Fruit fly (Drosophila melanogaster) whole organism, embryonic: Measurements from ENCODE around the gene Kr-h1.
A peak's percentile ranks its signal among the peaks of the same experiment; 100 is the strongest.

Source experiments
- Ada2b ChIP-seq: fragments of 200-800 bp; sonication (Bioruptor generic); IDR thresholded peaks from 2 replicates; pipeline ENCODE4 v1.3.6; 2022; ENCODE audit warnings: missing biosample characterization, missing genetic modification characterization
- Adf1 ChIP-seq: fragments of 200-800 bp; sonication (Bioruptor generic); IDR thresholded peaks from 2 replicates; pipeline ENCODE4 v1.3.6; 2022; ENCODE audit warnings: missing biosample characterization, missing genetic modification characterization
- Bgb ChIP-seq: fragments of 200-800 bp; sonication (Bioruptor generic); IDR thresholded peaks from 2 replicates; pipeline ENCODE4 v1.3.6; 2022; ENCODE audit warnings: missing biosample characterization, missing genetic modification characterization; ENCODE audit not compliant: partially characterized antibody
- CG10209 ChIP-seq: fragments of 200-800 bp; sonication (Bioruptor generic); optimal IDR thresholded peaks from 3 replicates; lab custom pipeline; 2017; ENCODE audit warnings: missing biosample characterization, mild to moderate bottlenecking, missing genetic modification characterization, missing genetic modification reagents
- CG10321 ChIP-seq: fragments of 200-800 bp; sonication (Bioruptor generic); IDR thresholded peaks from 2 replicates; pipeline ENCODE4 v1.3.6; 2022; ENCODE audit warnings: missing biosample characterization, missing genetic modification characterization
- CG11560 ChIP-seq: fragments of 200-800 bp; sonication (Bioruptor generic); IDR thresholded peaks from 3 replicates; pipeline ENCODE4 v1.3.6; 2022; ENCODE audit warnings: missing biosample characterization, missing genetic modification characterization
- CG11695 ChIP-seq: fragments of 200-800 bp; sonication (Bioruptor generic); IDR thresholded peaks from 3 replicates; pipeline ENCODE4 v1.3.6; 2022; ENCODE audit warnings: missing biosample characterization, missing genetic modification characterization
- CG12104 ChIP-seq: fragments of 200-800 bp; sonication (Bioruptor generic); optimal IDR thresholded peaks from 3 replicates; lab custom pipeline; 2016; ENCODE audit warnings: missing biosample characterization, missing genetic modification characterization
- CG12659 ChIP-seq: fragments of 200-800 bp; sonication (Bioruptor generic); optimal IDR thresholded peaks from 3 replicates; lab custom pipeline; 2017; ENCODE audit warnings: mild to moderate bottlenecking, missing biosample characterization, missing genetic modification reagents, missing genetic modification characterization
- CG12942 ChIP-seq: fragments of 200-800 bp; sonication (Bioruptor generic); optimal IDR thresholded peaks from 3 replicates; lab custom pipeline; 2016; ENCODE audit warnings: missing biosample characterization, missing genetic modification characterization
- CG13424 ChIP-seq: fragments of 200-800 bp; sonication (Bioruptor generic); optimal IDR thresholded peaks from 2 replicates; lab custom pipeline; 2019; ENCODE audit warnings: missing biosample characterization, mild to moderate bottlenecking, missing genetic modification characterization, moderate library complexity
- CG13624 ChIP-seq: fragments of 200-800 bp; sonication (Bioruptor generic); optimal IDR thresholded peaks from 2 replicates; lab custom pipeline; 2016; ENCODE audit warnings: missing biosample characterization, missing genetic modification characterization
- CG14441 ChIP-seq: fragments of 200-800 bp; sonication (Bioruptor generic); IDR thresholded peaks from 2 replicates; pipeline ENCODE4 v1.3.6; 2022; ENCODE audit warnings: missing biosample characterization, missing genetic modification characterization
- CG15269 ChIP-seq: fragments of 200-800 bp; sonication (Bioruptor generic); optimal IDR thresholded peaks from 2 replicates; lab custom pipeline; 2018; ENCODE audit warnings: missing biosample characterization, mild to moderate bottlenecking, missing genetic modification characterization, moderate library complexity
- CG30020 ChIP-seq: fragments of 200-800 bp; optimal IDR thresholded peaks from 2 replicates; lab custom pipeline; 2019; ENCODE audit warnings: missing biosample characterization, mild to moderate bottlenecking, missing genetic modification characterization, moderate library complexity
- CG3847 ChIP-seq: fragments of 200-800 bp; sonication (Bioruptor generic); IDR thresholded peaks from 2 replicates; pipeline ENCODE4 v1.3.6; 2022; ENCODE audit warnings: missing biosample characterization, missing genetic modification characterization
- CG4854 ChIP-seq: fragments of 200-800 bp; sonication (Bioruptor generic); optimal IDR thresholded peaks from 2 replicates; lab custom pipeline; 2016; ENCODE audit warnings: missing biosample characterization, missing genetic modification characterization, inconsistent platforms
- CG5180 ChIP-seq: fragments of 200-800 bp; sonication (Bioruptor generic); optimal IDR thresholded peaks from 3 replicates; lab custom pipeline; 2017; ENCODE audit warnings: missing biosample characterization, missing genetic modification characterization, mild to moderate bottlenecking, moderate library complexity, missing genetic modification reagents
- CG6765 ChIP-seq: fragments of 200-800 bp; sonication (Bioruptor generic); optimal IDR thresholded peaks from 3 replicates; lab custom pipeline; 2017; ENCODE audit warnings: missing biosample characterization, mild to moderate bottlenecking, missing genetic modification characterization
- CG9817 ChIP-seq: fragments of 200-800 bp; sonication (Bioruptor generic); optimal IDR thresholded peaks from 2 replicates; lab custom pipeline; 2018; ENCODE audit warnings: missing biosample characterization, mild to moderate bottlenecking, missing genetic modification characterization, moderate library complexity
- D19A ChIP-seq: fragments of 200-800 bp; optimal IDR thresholded peaks from 3 replicates; lab custom pipeline; 2019; ENCODE audit warnings: missing biosample characterization, mild to moderate bottlenecking, missing genetic modification characterization, moderate library complexity
- Dad ChIP-seq: fragments of 200-800 bp; sonication (Bioruptor generic); optimal IDR thresholded peaks from 3 replicates; lab custom pipeline; 2016; ENCODE audit warnings: missing biosample characterization, missing genetic modification characterization
- Dp ChIP-seq: fragments of 200-800 bp; sonication (Bioruptor generic); optimal IDR thresholded peaks from 2 replicates; lab custom pipeline; 2018; ENCODE audit warnings: missing biosample characterization, mild to moderate bottlenecking, missing genetic modification characterization, moderate library complexity
- Ets65A ChIP-seq: fragments of 200-800 bp; sonication (Bioruptor generic); peaks from one replicate; lab custom pipeline; 2016; ENCODE audit warnings: missing biosample characterization, missing genetic modification characterization
- Hr39 ChIP-seq: fragments of >200 bp; optimal IDR thresholded peaks from 2 replicates; lab custom pipeline; 2017
- Jarid2 ChIP-seq: fragments of 200-800 bp; sonication (Bioruptor generic); optimal IDR thresholded peaks from 3 replicates; lab custom pipeline; 2017; ENCODE audit warnings: mild to moderate bottlenecking, missing biosample characterization, missing genetic modification reagents, missing genetic modification characterization
- Lhr ChIP-seq: fragments of 200-800 bp; sonication (Bioruptor generic); optimal IDR thresholded peaks from 3 replicates; lab custom pipeline; 2017; ENCODE audit warnings: mild to moderate bottlenecking, missing biosample characterization, missing genetic modification reagents, missing genetic modification characterization
- MESR4 ChIP-seq: fragments of 200-800 bp; sonication (Bioruptor generic); optimal IDR thresholded peaks from 2 replicates; lab custom pipeline; 2018; ENCODE audit warnings: missing biosample characterization, mild to moderate bottlenecking, missing genetic modification characterization, moderate library complexity
- Meics ChIP-seq: fragments of 200-800 bp; sonication (Bioruptor generic); optimal IDR thresholded peaks from 2 replicates; lab custom pipeline; 2017; ENCODE audit warnings: missing biosample characterization, mild to moderate bottlenecking, missing genetic modification characterization
- Six4 ChIP-seq: fragments of 200-800 bp; sonication (Bioruptor generic); optimal IDR thresholded peaks from 2 replicates; lab custom pipeline; 2016; ENCODE audit warnings: missing biosample characterization, missing genetic modification characterization
- Sox100B ChIP-seq: fragments of 200-800 bp; sonication (Bioruptor generic); optimal IDR thresholded peaks from 3 replicates; lab custom pipeline; 2018; ENCODE audit warnings: missing biosample characterization, mild to moderate bottlenecking, missing genetic modification characterization
- Sry-δ ChIP-seq: fragments of 200-800 bp; sonication (Bioruptor generic); optimal IDR thresholded peaks from 2 replicates; lab custom pipeline; 2016; ENCODE audit warnings: missing biosample characterization, missing genetic modification characterization
- bcd ChIP-seq: fragments of 200-800 bp; sonication (Bioruptor generic); optimal IDR thresholded peaks from 2 replicates; lab custom pipeline; 2017; ENCODE audit warnings: missing biosample characterization, mild to moderate bottlenecking, missing genetic modification characterization
- br ChIP-seq: fragments of >200 bp; optimal IDR thresholded peaks from 2 replicates; lab custom pipeline; 2017
- dimm ChIP-seq: fragments of 200-800 bp; sonication (Bioruptor generic); IDR thresholded peaks from 2 replicates; pipeline ENCODE4 v1.3.6; 2022; ENCODE audit warnings: missing biosample characterization, missing genetic modification characterization
- dm ChIP-seq: fragments of 200-800 bp; sonication (Bioruptor generic); optimal IDR thresholded peaks from 3 replicates; lab custom pipeline; 2016; ENCODE audit warnings: missing biosample characterization, missing genetic modification characterization
- dmrt99B ChIP-seq: fragments of 200-800 bp; sonication (Bioruptor generic); optimal IDR thresholded peaks from 2 replicates; lab custom pipeline; 2018; ENCODE audit warnings: missing biosample characterization, mild to moderate bottlenecking, missing genetic modification characterization, moderate library complexity
- dpn ChIP-seq, 2 experiments: fragments of 200-800 bp; sonication (Bioruptor generic); optimal IDR thresholded peaks; 3 replicates each; lab custom pipeline; 2016; ENCODE audit warnings: missing biosample characterization in 2 of 2, missing genetic modification characterization in 2 of 2
- exex ChIP-seq: fragments of 200-800 bp; sonication (Bioruptor generic); optimal IDR thresholded peaks from 4 replicates; lab custom pipeline; 2018; ENCODE audit warnings: missing biosample characterization, mild to moderate bottlenecking, missing genetic modification characterization, moderate library complexity
- eyg ChIP-seq: fragments of 200-800 bp; sonication (Bioruptor generic); optimal IDR thresholded peaks from 3 replicates; lab custom pipeline; 2016; ENCODE audit warnings: missing biosample characterization, missing genetic modification characterization
- ftz-f1 ChIP-seq: fragments of 200-800 bp; sonication (Bioruptor generic); optimal IDR thresholded peaks from 2 replicates; lab custom pipeline; 2016; ENCODE audit warnings: missing biosample characterization, missing genetic modification characterization
- grau ChIP-seq: fragments of 200-800 bp; optimal IDR thresholded peaks from 3 replicates; lab custom pipeline; 2019; ENCODE audit warnings: missing biosample characterization, mild to moderate bottlenecking, missing genetic modification characterization, moderate library complexity
- hbn ChIP-seq: fragments of 200-800 bp; sonication (Bioruptor generic); IDR thresholded peaks from 2 replicates; pipeline ENCODE4 v1.3.6; 2022; ENCODE audit warnings: missing biosample characterization, missing genetic modification characterization; ENCODE audit not compliant: partially characterized antibody
- jumu ChIP-seq: fragments of 200-800 bp; sonication (Bioruptor generic); optimal IDR thresholded peaks from 3 replicates; lab custom pipeline; 2016; ENCODE audit warnings: missing biosample characterization, missing genetic modification characterization
- lilli ChIP-seq: fragments of 200-800 bp; sonication (Bioruptor generic); optimal IDR thresholded peaks from 3 replicates; lab custom pipeline; 2016; ENCODE audit warnings: missing biosample characterization, missing genetic modification characterization
- maf-S ChIP-seq: fragments of 200-800 bp; sonication (Bioruptor generic); optimal IDR thresholded peaks from 2 replicates; lab custom pipeline; 2016; ENCODE audit warnings: missing biosample characterization, missing genetic modification characterization
- pnt ChIP-seq: fragments of 200-800 bp; sonication (Bioruptor generic); optimal IDR thresholded peaks from 3 replicates; lab custom pipeline; 2016; ENCODE audit warnings: missing biosample characterization, missing genetic modification characterization
- sim ChIP-seq: fragments of 200-800 bp; sonication (Bioruptor generic); IDR thresholded peaks from 2 replicates; pipeline ENCODE4 v1.3.6; 2022; ENCODE audit warnings: missing biosample characterization, missing genetic modification characterization
- ssp ChIP-seq: fragments of 200-800 bp; sonication (Bioruptor generic); IDR thresholded peaks from 2 replicates; pipeline ENCODE4 v1.3.6; 2022; ENCODE audit warnings: missing biosample characterization, missing genetic modification characterization
- zen2 ChIP-seq: fragments of 200-800 bp; sonication (Bioruptor generic); IDR thresholded peaks from 3 replicates; pipeline ENCODE4 v1.3.6; 2022; ENCODE audit warnings: missing biosample characterization, missing genetic modification characterization; ENCODE audit not compliant: partially characterized antibody

The Kr-h1 gene

dm6 chr2L:6045972-6046718 lies 36.3 kb upstream of the Kr-h1 start, which contains the start of gene Pfas (continued):
- TF ChIP-seq CG11695 (GFP tag; lab: Robert Waterston, UW), result 0 out of 3 replicates have a peak, but pooled peaks have one; percentile 21
- peak; percentile 33; the same call in 1 of the 2 replicates for TF ChIP-seq Bgb (GFP tag; lab: Robert Waterston, UW)
- peak; percentile 30 for TF ChIP-seq Six4 (GFP tag; lab: Kevin White, UChicago)
- peak; percentile 36 for TF ChIP-seq CG12942 (GFP tag; lab: Kevin White, UChicago)
- no peak for TF ChIP-seq Sox100B (GFP tag; lab: Kevin White, UChicago)
- peak; percentile 65 for TF ChIP-seq ftz-f1 (GFP tag; lab: Kevin White, UChicago)
- TF ChIP-seq CG9817, result peak; percentile 31
- TF ChIP-seq CG13424 (tag; lab: Kevin White, UChicago), result peak; percentile 39
- TF ChIP-seq CG10209, result peak; percentile 41
- TF ChIP-seq br (lab: Kevin White, UChicago), result no peak
- peak; percentile 48 for TF ChIP-seq Dad (GFP tag; lab: Kevin White, UChicago)
- no peak for TF ChIP-seq zen2
- TF ChIP-seq CG10321, result no peak
- TF ChIP-seq Ada2b (GFP tag; lab: Robert Waterston, UW), result peak; percentile 39; the same call in 1 of the 2 replicates
- TF ChIP-seq grau (tag; lab: Kevin White, UChicago), result peak; percentile 63
- no peak for TF ChIP-seq dmrt99B (tag; lab: Kevin White, UChicago)
- TF ChIP-seq CG11560, result no peak
- TF ChIP-seq Adf1, result 0 out of 2 replicates have a peak, but pooled peaks have one; percentile 34
- TF ChIP-seq Hr39 (lab: Kevin White, UChicago), result no peak
- TF ChIP-seq CG12104 (GFP tag; lab: Kevin White, UChicago), result peak; percentile 16
- no peak for TF ChIP-seq Ets65A (GFP tag; lab: Kevin White, UChicago)
- TF ChIP-seq dpn (GFP tag; optimal IDR thresholded peaks at IDR 0.05; lab: Kevin White, UChicago), result peak; percentile 58 to 70
- TF ChIP-seq Meics, result peak; percentile 75
- TF ChIP-seq Lhr (GFP tag; lab: Kevin White, UChicago), result no peak
- no peak for TF ChIP-seq hbn (GFP tag; lab: Robert Waterston, UW)
- TF ChIP-seq MESR4 (GFP tag; lab: Kevin White, UChicago), result peak; percentile 25
- TF ChIP-seq CG12659, result peak; percentile 70
- TF ChIP-seq CG30020 (tag; lab: Kevin White, UChicago), result no peak
- TF ChIP-seq exex (tag; lab: Kevin White, UChicago), result peak; percentile 78
- TF ChIP-seq CG13624 (GFP tag; lab: Kevin White, UChicago), result peak; percentile 69
- TF ChIP-seq maf-S (GFP tag; lab: Kevin White, UChicago), result peak; percentile 27
- TF ChIP-seq CG14441 (GFP tag; lab: Robert Waterston, UW), result no peak
- peak; percentile 34 for TF ChIP-seq jumu (GFP tag; lab: Kevin White, UChicago)
- TF ChIP-seq sim, result no peak
- peak; percentile 39 for TF ChIP-seq dm (GFP tag; lab: Kevin White, UChicago)
- peak; percentile 17 for TF ChIP-seq eyg
- peak; percentile 40 for TF ChIP-seq bcd
- TF ChIP-seq D19A (tag; lab: Kevin White, UChicago), result no peak
- peak; percentile 46 for TF ChIP-seq CG4854 (GFP tag; lab: Kevin White, UChicago)
- TF ChIP-seq dimm, result no peak
- no peak for TF ChIP-seq CG5180 (GFP tag; lab: Kevin White, UChicago)
- TF ChIP-seq ssp (GFP tag; lab: Robert Waterston, UW), result no peak
- peak; percentile 44 for TF ChIP-seq CG15269
- peak; percentile 46 for TF ChIP-seq CG6765 (GFP tag; lab: Kevin White, UChicago)
- peak; percentile 81 for TF ChIP-seq Dp (GFP tag; lab: Kevin White, UChicago)
- no peak for TF ChIP-seq Jarid2
- TF ChIP-seq Sry-δ (GFP tag; lab: Kevin White, UChicago), result peak; percentile 34
- peak; percentile 81 for TF ChIP-seq lilli (GFP tag; lab: Kevin White, UChicago)
- TF ChIP-seq pnt (GFP tag; lab: Kevin White, UChicago), result peak; percentile 3
- TF ChIP-seq CG3847, result peak; percentile 63
